Worm (Caenorhabditis elegans) whole organism, L1 larva: ENCODE measurements around the gene Y45F10C.6.
"Not testable (repeated sequence)": the region's sequence is repeated elsewhere in the genome, so short reads cannot be mapped to it uniquely, and the experiment has no call there.

Source experiments
- alr-1 ChIP-seq: fragments of 200-800 bp; sonication (Bioruptor generic); optimal IDR thresholded peaks from 2 replicates; lab custom pipeline; 2018; ENCODE audit warnings: borderline replicate concordance, mild to moderate bottlenecking, missing genetic modification characterization, missing compliant biosample characterization
- ama-1 ChIP-seq: fragments of 150-350 bp; optimal IDR thresholded peaks from 2 replicates; lab custom pipeline; 2014
- ceh-8 ChIP-seq: fragments of 200-800 bp; sonication (Bioruptor generic); optimal IDR thresholded peaks from 2 replicates; lab custom pipeline; 2018; ENCODE audit warnings: mild to moderate bottlenecking, missing genetic modification characterization, moderate library complexity, missing compliant biosample characterization
- ceh-88 ChIP-seq: fragments of 200-800 bp; sonication (Bioruptor generic); IDR thresholded peaks from 2 replicates; pipeline ENCODE4 v1.3.6; 2022; ENCODE audit warnings: missing genetic modification characterization, missing compliant biosample characterization
- ces-1 ChIP-seq: fragments of 150-350 bp; optimal IDR thresholded peaks from 2 replicates; lab custom pipeline; 2014; ENCODE audit warnings: missing biosample characterization, missing genetic modification reagents, missing genetic modification characterization
- dsc-1 ChIP-seq: sonication (generic microtip); optimal IDR thresholded peaks from 2 replicates; lab custom pipeline; 2016; ENCODE audit warnings: mild to moderate bottlenecking, missing genetic modification characterization, missing compliant biosample characterization
- elt-2 ChIP-seq: sonication (generic microtip); optimal IDR thresholded peaks from 2 replicates; lab custom pipeline; 2016; ENCODE audit warnings: missing genetic modification characterization, mild to moderate bottlenecking, inconsistent platforms, missing compliant biosample characterization, missing genetic modification reagents
- fkh-4 ChIP-seq: sonication (generic microtip); optimal IDR thresholded peaks from 2 replicates; lab custom pipeline; 2016; ENCODE audit warnings: missing compliant biosample characterization, missing genetic modification characterization, borderline replicate concordance
- fos-1 ChIP-seq: fragments of 150-350 bp; optimal IDR thresholded peaks from 2 replicates; lab custom pipeline; 2014; ENCODE audit warnings: missing biosample characterization, missing genetic modification characterization
- hlh-17 ChIP-seq: fragments of 200-800 bp; sonication (Bioruptor generic); optimal IDR thresholded peaks from 2 replicates; lab custom pipeline; 2018; ENCODE audit warnings: missing genetic modification characterization, mild to moderate bottlenecking, missing compliant biosample characterization, moderate library complexity, borderline replicate concordance
- jun-1 ChIP-seq: fragments of 150-350 bp; optimal IDR thresholded peaks from 2 replicates; lab custom pipeline; 2014; ENCODE audit warnings: missing biosample characterization, missing genetic modification reagents, missing genetic modification characterization
- lin-14 ChIP-seq: fragments of 200-800 bp; sonication (Bioruptor generic); optimal IDR thresholded peaks from 2 replicates; lab custom pipeline; 2018; ENCODE audit warnings: mild to moderate bottlenecking, missing genetic modification characterization, moderate library complexity, missing compliant biosample characterization
- lin-15B ChIP-seq: fragments of 150-350 bp; sonication (generic microtip); optimal IDR thresholded peaks from 3 replicates; lab custom pipeline; 2014; ENCODE audit warnings: missing biosample characterization, missing genetic modification characterization
- lin-35 ChIP-seq, 2 experiments: fragments of 150-350 bp; optimal IDR thresholded peaks; 2 replicates each; lab custom pipeline; 2014; ENCODE audit warnings: missing biosample characterization in 2 of 2, missing genetic modification characterization in 2 of 2, missing genetic modification reagents in 2 of 2
- lsy-2 ChIP-seq, 2 experiments: fragments of 150-350 bp; optimal IDR thresholded peaks; 2 replicates each; lab custom pipeline; 2014; ENCODE audit warnings: missing biosample characterization in 2 of 2, missing genetic modification characterization in 2 of 2
- mab-9 ChIP-seq: fragments of 200-800 bp; sonication (Bioruptor generic); IDR thresholded peaks from 2 replicates; pipeline ENCODE4 v1.3.6; 2022; ENCODE audit warnings: missing genetic modification reagents, missing genetic modification characterization, missing compliant biosample characterization
- mdl-1 ChIP-seq, 2 experiments: fragments of 150-350 bp; optimal IDR thresholded peaks; 2 replicates each; lab custom pipeline; 2014 to 2017; ENCODE audit warnings: missing biosample characterization in 2 of 2, missing genetic modification characterization in 2 of 2, inconsistent platforms in 1 of 2
- mep-1 ChIP-seq: fragments of 150-350 bp; optimal IDR thresholded peaks from 2 replicates; lab custom pipeline; 2014; ENCODE audit warnings: missing biosample characterization, missing genetic modification characterization
- nhr-11 ChIP-seq: fragments of 150-350 bp; optimal IDR thresholded peaks from 2 replicates; lab custom pipeline; 2014; ENCODE audit warnings: missing biosample characterization, missing genetic modification characterization
- nhr-20 ChIP-seq: sonication (generic microtip); optimal IDR thresholded peaks from 2 replicates; lab custom pipeline; 2016; ENCODE audit warnings: mild to moderate bottlenecking, missing genetic modification characterization, missing compliant biosample characterization
- nhr-47 ChIP-seq: sonication (generic microtip); optimal IDR thresholded peaks from 2 replicates; lab custom pipeline; 2016; ENCODE audit warnings: mild to moderate bottlenecking, missing genetic modification characterization, moderate library complexity, missing compliant biosample characterization
- nhr-76 ChIP-seq: sonication (generic microtip); optimal IDR thresholded peaks from 2 replicates; lab custom pipeline; 2017; ENCODE audit warnings: missing biosample characterization, missing genetic modification characterization
- nhr-85 ChIP-seq: sonication (generic microtip); peaks from one replicate; lab custom pipeline; 2016; ENCODE audit warnings: missing genetic modification characterization, inconsistent platforms, missing compliant biosample characterization
- pag-3 ChIP-seq: sonication (generic microtip); optimal IDR thresholded peaks from 2 replicates; lab custom pipeline; 2017; ENCODE audit warnings: missing genetic modification characterization, mild to moderate bottlenecking, missing compliant biosample characterization, antibody characterized with exemption, borderline replicate concordance; ENCODE audit not compliant: insufficient read depth
- pqm-1 ChIP-seq: sonication (generic microtip); optimal IDR thresholded peaks from 3 replicates; lab custom pipeline; 2017; ENCODE audit warnings: missing biosample characterization, missing genetic modification characterization
- skn-1 ChIP-seq: fragments of 150-350 bp; optimal IDR thresholded peaks from 2 replicates; lab custom pipeline; 2014; ENCODE audit warnings: missing biosample characterization, missing genetic modification characterization
- snu-23 ChIP-seq: sonication (generic microtip); optimal IDR thresholded peaks from 2 replicates; lab custom pipeline; 2016; ENCODE audit warnings: missing genetic modification characterization, missing compliant biosample characterization
- sptf-1 ChIP-seq: fragments of 150-350 bp; optimal IDR thresholded peaks from 2 replicates; lab custom pipeline; 2014; ENCODE audit warnings: missing biosample characterization, missing genetic modification characterization
- tlp-1 ChIP-seq: fragments of 150-350 bp; optimal IDR thresholded peaks from 2 replicates; lab custom pipeline; 2014; ENCODE audit warnings: missing biosample characterization, missing genetic modification characterization
- unc-62 ChIP-seq: fragments of 150-350 bp; optimal IDR thresholded peaks from 2 replicates; lab custom pipeline; 2014; ENCODE audit warnings: missing biosample characterization, missing genetic modification reagents, missing genetic modification characterization
- unc-86 ChIP-seq: sonication (generic microtip); optimal IDR thresholded peaks from 2 replicates; lab custom pipeline; 2016; ENCODE audit warnings: missing genetic modification characterization, missing compliant biosample characterization
- unc-98 ChIP-seq: fragments of 200-800 bp; sonication (Bioruptor generic); IDR thresholded peaks from 2 replicates; pipeline ENCODE4 v1.3.6; 2022; ENCODE audit warnings: missing genetic modification characterization, missing compliant biosample characterization
- zip-4 ChIP-seq: fragments of 200-800 bp; sonication (Bioruptor generic); optimal IDR thresholded peaks from 2 replicates; lab custom pipeline; 2018; ENCODE audit warnings: mild to moderate bottlenecking, missing genetic modification characterization, moderate library complexity, missing compliant biosample characterization

Y45F10C.6 gene

DNA sequence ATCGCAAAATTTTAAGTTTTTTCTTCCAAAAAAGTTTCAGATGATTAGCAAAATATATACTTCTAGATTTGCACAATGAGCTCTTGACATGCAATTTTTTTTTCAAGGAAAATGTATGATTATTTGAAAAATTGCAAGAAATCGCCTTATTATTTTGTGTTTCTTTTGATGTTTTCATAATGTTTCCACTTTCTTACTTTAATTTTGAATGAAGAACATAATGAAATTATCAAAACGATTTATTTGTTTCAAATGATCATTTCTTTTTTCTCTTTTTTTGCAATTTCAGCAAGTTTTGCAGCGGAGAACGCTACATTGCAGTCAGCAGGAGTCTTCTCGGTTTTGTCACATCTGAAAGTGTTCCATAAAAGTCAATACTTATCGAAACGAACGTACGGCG lies at the start of gene Y45F10C.6:
Gene Y45F10C.6, plus strand, starts transcription at position 301 of the 400 bp plus-strand sequence.
- not testable (repeated sequence) for TF ChIP-seq lin-15B (tag; lab: Kevin White, UChicago); ama-1; nhr-76 (tag; lab: Kevin White, UChicago)

DNA sequence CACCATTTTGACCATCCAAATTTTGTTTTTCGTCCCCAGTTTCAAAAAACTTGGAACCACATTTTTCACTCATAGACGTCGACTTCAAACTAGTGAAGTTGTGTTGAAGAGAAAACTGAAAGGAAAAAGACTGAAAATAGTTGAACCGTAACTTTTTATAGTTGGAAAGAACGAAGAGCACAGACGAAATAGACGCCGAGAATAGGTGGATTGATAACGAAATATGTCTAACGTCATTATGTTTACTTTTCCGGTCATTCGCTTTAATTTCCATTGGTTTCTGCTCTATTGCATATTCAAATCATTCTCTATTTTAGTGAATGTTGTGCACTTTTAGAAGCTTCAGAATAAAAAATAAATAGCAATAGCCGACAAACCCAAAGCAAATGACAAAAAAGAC lies 42.4 kb upstream of the Y45F10C.6 start, which contains the start of gene C08F11.13:
Gene C08F11.13, minus strand, starts transcription at position 138 of the 400 bp plus-strand sequence.
- TF ChIP-seq ces-1 (GFP tag; lab: Kevin White, UChicago) (no peak), elt-2 (tag; lab: Kevin White, UChicago) (peak; percentile 36), lin-35 (GFP tag; optimal IDR thresholded peaks at IDR 0.05; lab: Kevin White, UChicago) (peak in 1 of 2 experiments; percentile 20), nhr-85 (tag; lab: Kevin White, UChicago) (peak; percentile 14)
- TF ChIP-seq, all 84 proteins: peak for 3

DNA sequence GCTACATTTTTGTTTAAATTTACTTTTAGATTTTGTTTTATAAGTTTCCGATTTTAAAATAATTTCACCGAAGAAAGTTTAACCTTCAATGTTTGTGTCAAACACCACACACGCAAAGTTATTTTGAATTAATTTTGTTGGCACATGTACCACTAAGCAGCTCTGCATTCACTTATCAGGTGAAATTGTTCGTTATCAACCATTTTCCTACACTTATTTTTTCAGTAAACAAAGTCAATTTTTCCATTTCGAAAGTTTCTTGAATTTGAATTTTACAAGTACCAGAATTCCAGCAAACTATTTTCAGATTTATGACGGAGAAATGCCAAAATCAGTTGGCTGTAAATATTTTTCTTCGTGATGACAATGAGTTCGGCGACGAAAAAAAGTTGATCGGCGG lies 32.9 kb upstream of the Y45F10C.6 start, which contains the start of gene C08F11.3:
Gene C08F11.3, plus strand, starts transcription at position 301 of the 400 bp plus-strand sequence.
- TF ChIP-seq unc-62 (no peak), unc-86 (tag; lab: Kevin White, UChicago) (no peak), zip-4 (GFP tag; lab: Kevin White, UChicago) (no peak), dsc-1 (no peak), nhr-47 (tag; lab: Kevin White, UChicago) (no peak), jun-1 (tag; lab: Kevin White, UChicago) (no peak), ceh-88 (no peak), unc-98 (GFP tag; lab: Robert Waterston, UW) (no peak), hlh-17 (GFP tag; lab: Kevin White, UChicago) (no peak), nhr-20 (tag; lab: Kevin White, UChicago) (no peak)

DNA sequence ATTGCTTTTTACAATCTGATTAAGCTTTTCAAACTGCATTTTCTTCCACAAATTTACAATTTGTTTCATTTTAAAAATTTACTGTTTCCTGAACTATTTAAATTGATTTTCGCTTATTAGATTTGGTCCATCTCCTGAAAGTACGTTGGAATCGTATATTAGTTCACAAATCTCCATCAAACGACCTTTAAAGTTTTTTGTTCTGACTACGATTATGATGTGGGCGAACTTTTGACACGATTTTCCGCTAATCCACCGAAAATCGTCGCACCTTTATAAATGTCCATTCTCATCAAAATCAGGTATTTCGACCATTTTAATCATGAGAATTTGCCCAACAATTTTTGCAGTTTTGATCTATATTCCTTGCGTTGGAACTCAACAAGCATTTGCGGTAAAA lies 28.6 kb upstream of the Y45F10C.6 start, which contains the start of gene C08F11.1:
Gene C08F11.1, plus strand, starts transcription at position 301 of the 400 bp plus-strand sequence.
- no peak for TF ChIP-seq ceh-8 (GFP tag; lab: Kevin White, UChicago)
- no peak for TF ChIP-seq ama-1
- no peak for TF ChIP-seq sptf-1 (tag; lab: Kevin White, UChicago)
- TF ChIP-seq fkh-4 (tag; lab: Kevin White, UChicago), result no peak
- no peak for TF ChIP-seq lin-14 (GFP tag; lab: Kevin White, UChicago)
- TF ChIP-seq snu-23 (GFP tag; lab: Kevin White, UChicago), result no peak
- TF ChIP-seq pag-3 (tag; lab: Kevin White, UChicago), result no peak
- no peak for TF ChIP-seq alr-1
- TF ChIP-seq skn-1 (tag; lab: Kevin White, UChicago), result no peak
- no peak for TF ChIP-seq lin-35 (GFP tag; optimal IDR thresholded peaks at IDR 0.05; lab: Kevin White, UChicago)
- no peak for TF ChIP-seq dsc-1
- TF ChIP-seq tlp-1, result no peak
- TF ChIP-seq nhr-11, result no peak
- TF ChIP-seq, all 84 proteins: peak for 0

DNA sequence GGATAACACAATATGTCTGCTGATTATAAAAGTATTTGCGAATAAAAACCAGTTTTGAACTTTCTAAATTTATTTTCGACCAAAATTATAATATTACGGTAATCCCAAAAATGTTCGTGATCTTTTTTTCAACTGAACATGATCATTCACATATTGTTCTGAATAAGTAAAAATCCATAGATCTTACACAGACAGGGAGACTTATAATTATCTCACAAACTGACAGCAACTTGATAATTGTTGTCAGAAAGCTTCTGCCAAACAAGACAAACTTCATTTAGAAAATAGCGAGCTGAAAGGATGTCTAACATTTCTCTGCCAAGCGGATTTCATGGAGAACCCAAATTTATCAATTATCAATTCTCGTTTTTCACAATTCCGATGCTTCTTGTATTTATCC lies 25.7 kb upstream of the Y45F10C.6 start, which contains the start of gene sru-21:
Gene sru-21, plus strand, starts transcription at position 301 of the 400 bp plus-strand sequence.
- TF ChIP-seq mab-9 (GFP tag; lab: Robert Waterston, UW) (no peak), pqm-1 (tag; lab: Kevin White, UChicago) (no peak), mep-1 (tag; lab: Kevin White, UChicago) (no peak), lsy-2 (tag; optimal IDR thresholded peaks at IDR 0.05; lab: Kevin White, UChicago) (no peak), ama-1 (no peak)

DNA sequence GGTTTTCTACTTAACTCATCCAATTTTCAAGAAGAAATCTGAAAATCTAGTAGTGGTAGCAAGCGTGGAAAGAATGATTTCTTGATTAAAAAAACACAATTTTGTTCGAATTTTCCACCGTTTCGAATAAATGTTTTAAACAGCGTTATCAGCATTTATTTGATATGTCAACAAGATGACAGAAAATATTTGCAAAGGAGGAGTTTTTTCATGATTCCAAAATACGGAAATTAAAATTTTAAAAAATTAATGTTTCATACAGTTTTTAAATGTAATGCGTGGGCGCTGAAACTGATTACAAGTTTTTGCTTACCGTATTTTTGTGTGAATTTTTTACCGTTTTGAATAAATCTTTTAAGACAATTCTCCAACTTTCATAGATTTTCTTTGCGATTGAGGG lies 19.5 kb upstream of the Y45F10C.6 start:
- TF ChIP-seq fos-1 (tag; lab: Kevin White, UChicago) (no peak), mdl-1 (tag; optimal IDR thresholded peaks at IDR 0.05; lab: Kevin White, UChicago) (no peak)
- TF ChIP-seq, all 84 proteins: peak for 0
